Worm (Caenorhabditis elegans) whole organism, late embryonic: Measurements from ENCODE around the gene immp-2.

ENCODE experiments used
- K02D7.2 ChIP-seq: sonication (generic microtip); optimal IDR thresholded peaks from 2 replicates; lab custom pipeline; 2017; ENCODE audit warnings: mild to moderate bottlenecking, missing genetic modification characterization, missing compliant biosample characterization
- ama-1 ChIP-seq: fragments of 150-350 bp; optimal IDR thresholded peaks from 2 replicates; lab custom pipeline; 2014
- ceh-48 ChIP-seq: sonication (generic microtip); optimal IDR thresholded peaks from 2 replicates; lab custom pipeline; 2016; ENCODE audit warnings: missing genetic modification characterization, inconsistent platforms, missing compliant biosample characterization

DNA sequence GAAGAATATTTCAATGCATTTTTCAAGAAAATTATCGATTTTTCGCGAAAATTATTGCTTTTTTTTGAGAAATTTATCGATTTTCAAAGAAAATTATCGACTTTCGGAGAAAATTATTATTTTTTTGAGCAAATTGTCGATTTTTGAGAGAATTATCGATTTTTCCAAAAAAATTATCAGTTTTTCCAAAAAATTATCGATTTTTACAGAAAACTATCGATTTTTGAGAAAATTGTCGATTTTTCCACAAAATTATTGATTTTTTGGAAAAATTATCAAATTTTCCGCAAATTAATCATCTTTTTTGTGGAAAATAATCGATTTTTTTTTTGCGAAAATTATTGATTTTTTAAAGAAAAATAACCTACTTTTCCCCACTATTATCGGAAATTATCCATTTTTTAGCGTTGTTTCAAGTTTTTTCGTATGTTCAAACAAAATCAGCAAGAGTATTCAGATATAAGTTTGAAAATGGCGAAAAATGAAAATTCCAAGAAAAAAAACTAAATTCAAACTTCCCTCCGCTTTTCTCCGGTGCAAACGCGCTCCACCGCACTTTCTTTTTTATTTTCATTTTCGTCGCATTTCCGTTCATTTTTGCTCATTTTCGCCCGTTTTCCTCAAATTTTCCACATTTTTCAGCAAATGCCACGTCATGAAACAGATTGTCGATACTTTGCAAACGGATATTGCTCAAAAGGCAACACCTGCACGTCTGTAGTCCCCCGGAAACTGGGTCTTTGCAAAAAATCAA, 13.8 kb downstream of the immp-2 start, which contains the start of gene lep-2:
- TF ChIP-seq K02D7.2 (tag; lab: Kevin White, UChicago) (no peak), ceh-48 (peak; percentile 79), ama-1 (no peak)
